Fruit fly (Drosophila melanogaster): ENCODE results near the gene IntS12.

The IntS12 gene

dm6 chr3R:26906711-26907510 lies 43.7 kb downstream of the IntS12 start:
- no peak for TF ChIP-seq noc (tag; optimal IDR thresholded peaks at IDR 0.05)

- TF ChIP-seq noc (tag; optimal IDR thresholded peaks at IDR 0.05), result no peak
Measured at dm6 chr3R:26908750-26909149, 45.6 kb downstream of the IntS12 start.

dm6 chr3R:26912615-26913014 lies 49.4 kb downstream of the IntS12 start, which contains the start of gene Ets97D:
Gene Ets97D (minus strand): TSS chr3R:26912886.
- no peak for TF ChIP-seq noc (tag; optimal IDR thresholded peaks at IDR 0.05)

All from whole organism, larva.